Fruit fly (Drosophila melanogaster): ENCODE measurements around the gene CG43115.
A peak's percentile ranks its signal among the peaks of the same experiment; 100 is the strongest.

- TF ChIP-seq eg (GFP tag; IDR thresholded peaks at IDR 0.05) (peak; percentile 100), cyc (GFP tag; optimal IDR thresholded peaks at IDR 0.05) (peak; percentile 63)
These were observed 8.6 kb upstream of the CG43115 start, which contains the start of gene Tsp5D for dm6 chrX:6074845-6075244.
